Worm (Caenorhabditis elegans): ENCODE data around the gene srj-21.
A peak's percentile ranks its signal among the peaks of the same experiment; 100 is the strongest.

srj-21 gene

ce11 chrV:10711829-10712607, 33.1 kb upstream of the srj-21 start:
- no peak for TF ChIP-seq dmd-4 (tag; optimal IDR thresholded peaks at IDR 0.05)
- no peak for TF ChIP-seq peb-1 (tag; optimal IDR thresholded peaks at IDR 0.05)
- TF ChIP-seq nhr-237 (tag; optimal IDR thresholded peaks at IDR 0.05): no peak
- TF ChIP-seq ztf-1 (GFP tag; conservative IDR thresholded peaks at IDR 0.05): 0 out of 2 replicates have a peak, but pooled peaks have one; percentile 21
- TF ChIP-seq elt-3 (tag; optimal IDR thresholded peaks at IDR 0.05): no peak
- no peak for TF ChIP-seq lin-11 (tag; optimal IDR thresholded peaks at IDR 0.05)
- TF ChIP-seq Y55F3AM.14 (GFP tag; optimal IDR thresholded peaks at IDR 0.05): peak; percentile 66
- no peak for TF ChIP-seq unc-55 (GFP tag; optimal IDR thresholded peaks at IDR 0.05)
- no peak for TF ChIP-seq nhr-23 (tag; optimal IDR thresholded peaks at IDR 0.05)
- no peak for TF ChIP-seq blmp-1 (tag; optimal IDR thresholded peaks at IDR 0.05; ENCODE audit: insufficient read depth)
- TF ChIP-seq unc-39 (tag; optimal IDR thresholded peaks at IDR 0.05): no peak
- TF ChIP-seq lsy-2 (tag; optimal IDR thresholded peaks at IDR 0.05): no peak
- no peak for TF ChIP-seq nhr-10 (tag; optimal IDR thresholded peaks at IDR 0.05)
- peak; percentile 30 for TF ChIP-seq nhr-25 (tag; optimal IDR thresholded peaks at IDR 0.05)
- TF ChIP-seq R02D3.7 (tag; optimal IDR thresholded peaks at IDR 0.05): no peak
- TF ChIP-seq unc-62 (GFP tag; optimal IDR thresholded peaks at IDR 0.05): no peak
- no peak for TF ChIP-seq sem-4 (tag; optimal IDR thresholded peaks at IDR 0.05)
- no peak for TF ChIP-seq alr-1 (tag; optimal IDR thresholded peaks at IDR 0.05)
- no peak for TF ChIP-seq nhr-11 (tag; optimal IDR thresholded peaks at IDR 0.05)
- no peak for TF ChIP-seq elt-1 (tag; optimal IDR thresholded peaks at IDR 0.05)
- TF ChIP-seq F13H6.1 (tag; optimal IDR thresholded peaks at IDR 0.05): no peak
- no peak for TF ChIP-seq sma-9 (GFP tag; optimal IDR thresholded peaks at IDR 0.05)
- no peak for TF ChIP-seq sma-9 (tag; optimal IDR thresholded peaks at IDR 0.05)
- peak; percentile 42 for TF ChIP-seq sma-3 (GFP tag; optimal IDR thresholded peaks at IDR 0.05)
- no peak for TF ChIP-seq mab-5 (tag; optimal IDR thresholded peaks at IDR 0.05)
- no peak for TF ChIP-seq ceh-16 (tag; optimal IDR thresholded peaks at IDR 0.05)
- TF ChIP-seq ztf-4 (tag; optimal IDR thresholded peaks at IDR 0.05): no peak
- no peak for TF ChIP-seq snpc-4 (tag; optimal IDR thresholded peaks at IDR 0.05)
- no peak for TF ChIP-seq egl-27 (tag; optimal IDR thresholded peaks at IDR 0.05)
- TF ChIP-seq skn-1 (tag; optimal IDR thresholded peaks at IDR 0.05): no peak
- TF ChIP-seq C34F6.9 (tag; optimal IDR thresholded peaks at IDR 0.05): no peak
- TF ChIP-seq nhr-77 (tag; optimal IDR thresholded peaks at IDR 0.05): no peak
- no peak for TF ChIP-seq nhr-12 (tag; optimal IDR thresholded peaks at IDR 0.05)
- TF ChIP-seq ZK546.5 (tag; optimal IDR thresholded peaks at IDR 0.05): no peak
- TF ChIP-seq ztf-11 (tag; optimal IDR thresholded peaks at IDR 0.05): no peak
- no peak for TF ChIP-seq mbf-1 (tag; optimal IDR thresholded peaks at IDR 0.05)
- TF ChIP-seq mdl-1 (tag; optimal IDR thresholded peaks at IDR 0.05): no peak
- peak; percentile 81 for TF ChIP-seq ama-1 (optimal IDR thresholded peaks at IDR 0.05)
- TF ChIP-seq aly-2 (tag; optimal IDR thresholded peaks at IDR 0.05): no peak
- no peak for TF ChIP-seq fos-1 (tag; optimal IDR thresholded peaks at IDR 0.05)
- no peak for TF ChIP-seq nhr-129 (tag; optimal IDR thresholded peaks at IDR 0.05)
- peak; percentile 36 for TF ChIP-seq nhr-21 (tag; optimal IDR thresholded peaks at IDR 0.05)
- no peak for TF ChIP-seq ceh-82 (tag; optimal IDR thresholded peaks at IDR 0.05)
- no peak for TF ChIP-seq zag-1 (tag; optimal IDR thresholded peaks at IDR 0.05)

- TF ChIP-seq zag-1 (tag; optimal IDR thresholded peaks at IDR 0.05): peak; percentile 34
- TF ChIP-seq nhr-12 (tag; optimal IDR thresholded peaks at IDR 0.05): peak; percentile 14
- TF ChIP-seq Y55F3AM.14 (GFP tag; optimal IDR thresholded peaks at IDR 0.05): no peak
Observed at ce11 chrV:10712608-10712900, 32.6 kb upstream of the srj-21 start.

Measured in whole organism, L2 larva.